Worm (Caenorhabditis elegans) whole organism, young adult: ENCODE measurements around the gene C25E10.8.
A peak's percentile ranks its signal among the peaks of the same experiment; 100 is the strongest.

Experiments used
- B0336.3 ChIP-seq: fragments of 200-800 bp; sonication (Bioruptor generic); IDR thresholded peaks from 2 replicates; pipeline ENCODE4 v1.3.6; 2022; ENCODE audit warnings: missing genetic modification characterization, missing compliant biosample characterization
- C06A6.2 ChIP-seq: fragments of 200-800 bp; sonication (Bioruptor generic); conservative IDR thresholded peaks from 2 replicates; pipeline ENCODE4 v1.3.6; 2022; ENCODE audit warnings: missing genetic modification characterization, missing compliant biosample characterization
- C17E4.6 ChIP-seq: fragments of 200-800 bp; sonication (Bioruptor generic); IDR thresholded peaks from 2 replicates; pipeline ENCODE4 v1.3.6; 2022; ENCODE audit warnings: missing genetic modification reagents, missing genetic modification characterization, missing compliant biosample characterization
- F22D6.2 ChIP-seq: sonication (generic microtip); optimal IDR thresholded peaks from 2 replicates; lab custom pipeline; 2016; ENCODE audit warnings: mild to moderate bottlenecking, missing genetic modification characterization, missing compliant biosample characterization
- F33H1.4 ChIP-seq: fragments of 200-800 bp; sonication (Bioruptor generic); IDR thresholded peaks from 2 replicates; pipeline ENCODE4 v1.3.6; 2022; ENCODE audit warnings: missing genetic modification reagents, missing genetic modification characterization, missing compliant biosample characterization
- F57A8.1 ChIP-seq: fragments of 200-800 bp; sonication (Bioruptor generic); optimal IDR thresholded peaks from 2 replicates; lab custom pipeline; 2018; ENCODE audit warnings: mild to moderate bottlenecking, missing genetic modification characterization, moderate library complexity, missing compliant biosample characterization
- T07F8.4 ChIP-seq: sonication (generic microtip); optimal IDR thresholded peaks from 2 replicates; lab custom pipeline; 2016; ENCODE audit warnings: mild to moderate bottlenecking, missing genetic modification characterization, moderate library complexity, missing compliant biosample characterization
- ZK185.1 ChIP-seq: sonication (generic microtip); optimal IDR thresholded peaks from 2 replicates; lab custom pipeline; 2016; ENCODE audit warnings: mild to moderate bottlenecking, missing genetic modification characterization, missing compliant biosample characterization; ENCODE audit not compliant: poor library complexity, severe bottlenecking
- ama-1 ChIP-seq, 3 experiments: fragments of 150-350 bp in 1 of 3; sonication (generic microtip) in 2 of 3; optimal IDR thresholded peaks; 2 replicates each; lab custom pipeline; 2014 to 2018; ENCODE audit warnings: missing biosample characterization in 2 of 3, missing genetic modification characterization in 2 of 3, missing genetic modification reagents in 2 of 3
- atf-7 ChIP-seq: sonication (generic microtip); optimal IDR thresholded peaks from 2 replicates; lab custom pipeline; 2017; ENCODE audit warnings: mild to moderate bottlenecking, missing genetic modification characterization, missing compliant biosample characterization
- attf-3 ChIP-seq: fragments of 200-800 bp; sonication (Bioruptor generic); conservative IDR thresholded peaks from 2 replicates; pipeline ENCODE4 v1.3.6; 2022; ENCODE audit warnings: missing genetic modification reagents, missing genetic modification characterization, missing compliant biosample characterization
- attf-5 ChIP-seq: fragments of 200-800 bp; sonication (Bioruptor generic); optimal IDR thresholded peaks from 2 replicates; lab custom pipeline; 2018; ENCODE audit warnings: mild to moderate bottlenecking, missing genetic modification characterization, missing compliant biosample characterization
- attf-6 ChIP-seq: fragments of 200-800 bp; sonication (Bioruptor generic); IDR thresholded peaks from 2 replicates; pipeline ENCODE4 v1.3.6; 2022; ENCODE audit warnings: missing genetic modification reagents, missing genetic modification characterization, missing compliant biosample characterization
- cebp-1 ChIP-seq, 2 experiments: fragments of 200-800 bp in 1 of 2; sonication (Bioruptor generic) in 1 of 2; sonication (generic microtip) in 1 of 2; IDR thresholded peaks in 1 of 2; optimal IDR thresholded peaks in 1 of 2; 2 replicates each; pipeline versions ENCODE4 v1.3.6 to Lab custom; 2017 to 2022; ENCODE audit warnings: missing compliant biosample characterization in 2 of 2, missing genetic modification characterization in 2 of 2, mild to moderate bottlenecking in 1 of 2, missing genetic modification reagents in 1 of 2, moderate library complexity in 1 of 2
- ceh-58 ChIP-seq: fragments of 200-800 bp; sonication (Bioruptor generic); IDR thresholded peaks from 2 replicates; pipeline ENCODE4 v1.3.6; 2022; ENCODE audit warnings: missing genetic modification characterization, missing compliant biosample characterization
- dpl-1 ChIP-seq: fragments of 150-350 bp; optimal IDR thresholded peaks from 2 replicates; lab custom pipeline; 2014; ENCODE audit warnings: missing biosample characterization, missing genetic modification reagents, missing genetic modification characterization
- efl-1 ChIP-seq: fragments of 150-350 bp; optimal IDR thresholded peaks from 2 replicates; lab custom pipeline; 2014; ENCODE audit warnings: missing biosample characterization, missing genetic modification reagents, missing genetic modification characterization
- egrh-3 ChIP-seq: fragments of 200-800 bp; sonication (Bioruptor generic); IDR thresholded peaks from 2 replicates; pipeline ENCODE4 v1.3.6; 2022; ENCODE audit warnings: missing genetic modification reagents, missing genetic modification characterization, missing compliant biosample characterization
- hlh-12 ChIP-seq: sonication (generic microtip); optimal IDR thresholded peaks from 2 replicates; lab custom pipeline; 2016; ENCODE audit warnings: missing genetic modification characterization, missing compliant biosample characterization
- let-607 ChIP-seq, 2 experiments: fragments of 200-800 bp in 1 of 2; sonication (Bioruptor generic) in 1 of 2; sonication (generic microtip) in 1 of 2; optimal IDR thresholded peaks; 2 replicates each; lab custom pipeline; 2016 to 2018; ENCODE audit warnings: mild to moderate bottlenecking in 2 of 2, missing compliant biosample characterization in 2 of 2, missing genetic modification characterization in 2 of 2, moderate library complexity in 2 of 2, missing genotype in 1 of 2
- lsl-1 ChIP-seq: fragments of 200-800 bp; sonication (Bioruptor generic); optimal IDR thresholded peaks from 2 replicates; lab custom pipeline; 2018; ENCODE audit warnings: mild to moderate bottlenecking, missing genetic modification characterization, moderate library complexity, missing compliant biosample characterization
- mxl-1 ChIP-seq: sonication (generic microtip); optimal IDR thresholded peaks from 2 replicates; lab custom pipeline; 2016; ENCODE audit warnings: missing genetic modification characterization, missing compliant biosample characterization
- nfya-1 ChIP-seq: sonication (generic microtip); optimal IDR thresholded peaks from 2 replicates; lab custom pipeline; 2017; ENCODE audit warnings: antibody characterized with exemption, missing compliant biosample characterization, missing genetic modification characterization, borderline replicate concordance; ENCODE audit not compliant: insufficient read depth
- nhr-80 ChIP-seq: sonication (generic microtip); optimal IDR thresholded peaks from 2 replicates; lab custom pipeline; 2016; ENCODE audit warnings: missing genetic modification characterization, missing compliant biosample characterization
- pha-4 ChIP-seq: fragments of 150-350 bp; sonication (generic microtip); optimal IDR thresholded peaks from 2 replicates; lab custom pipeline; 2014; ENCODE audit warnings: missing biosample characterization, missing genetic modification reagents, missing genetic modification characterization
- rcor-1 ChIP-seq: fragments of 200-800 bp; sonication (Bioruptor generic); IDR thresholded peaks from 2 replicates; pipeline ENCODE4 v1.3.6; 2022; ENCODE audit warnings: missing genetic modification reagents, missing genetic modification characterization, missing compliant biosample characterization
- rec-8 ChIP-seq, 2 experiments: sonication (generic microtip); optimal IDR thresholded peaks; 2 replicates each; lab custom pipeline; 2016; ENCODE audit warnings: mild to moderate bottlenecking in 2 of 2, missing genetic modification characterization in 2 of 2, missing genetic modification reagents in 2 of 2, missing genotype in 2 of 2, missing biosample characterization in 1 of 2, missing compliant biosample characterization in 1 of 2, moderate library complexity in 1 of 2
- sdz-38 ChIP-seq: sonication (generic microtip); optimal IDR thresholded peaks from 2 replicates; lab custom pipeline; 2016; ENCODE audit warnings: missing genotype, missing genetic modification characterization, missing compliant biosample characterization
- sea-2 ChIP-seq: fragments of 200-800 bp; sonication (Bioruptor generic); IDR thresholded peaks from 2 replicates; pipeline ENCODE4 v1.3.6; 2022; ENCODE audit warnings: missing genetic modification characterization, missing compliant biosample characterization
- snpc-1.3 ChIP-seq: sonication (generic microtip); optimal IDR thresholded peaks from 2 replicates; lab custom pipeline; 2017; ENCODE audit warnings: missing genetic modification characterization, mild to moderate bottlenecking, missing compliant biosample characterization, antibody characterized with exemption, moderate library complexity, missing genotype, missing genetic modification reagents; ENCODE audit not compliant: insufficient read depth
- snpc-4 ChIP-seq, 5 experiments: fragments of 150-350 bp in 1 of 5; sonication (generic microtip) in 4 of 5; optimal IDR thresholded peaks; 2 replicates each; lab custom pipeline; 2014 to 2018; ENCODE audit warnings: missing genetic modification characterization in 5 of 5, missing biosample characterization in 3 of 5, antibody characterized with exemption in 2 of 5, mild to moderate bottlenecking in 2 of 5, missing compliant biosample characterization in 2 of 5, missing genotype in 2 of 5, moderate library complexity in 2 of 5, missing genetic modification reagents in 1 of 5
- ztf-18 ChIP-seq: sonication (generic microtip); optimal IDR thresholded peaks from 2 replicates; lab custom pipeline; 2016; ENCODE audit warnings: missing genotype, mild to moderate bottlenecking, missing genetic modification characterization, missing compliant biosample characterization
- ztf-28 ChIP-seq: fragments of 200-800 bp; sonication (Bioruptor generic); IDR thresholded peaks from 2 replicates; pipeline ENCODE4 v1.3.6; 2022; ENCODE audit warnings: missing genetic modification reagents, missing genetic modification characterization, missing compliant biosample characterization

The C25E10.8 gene

DNA sequence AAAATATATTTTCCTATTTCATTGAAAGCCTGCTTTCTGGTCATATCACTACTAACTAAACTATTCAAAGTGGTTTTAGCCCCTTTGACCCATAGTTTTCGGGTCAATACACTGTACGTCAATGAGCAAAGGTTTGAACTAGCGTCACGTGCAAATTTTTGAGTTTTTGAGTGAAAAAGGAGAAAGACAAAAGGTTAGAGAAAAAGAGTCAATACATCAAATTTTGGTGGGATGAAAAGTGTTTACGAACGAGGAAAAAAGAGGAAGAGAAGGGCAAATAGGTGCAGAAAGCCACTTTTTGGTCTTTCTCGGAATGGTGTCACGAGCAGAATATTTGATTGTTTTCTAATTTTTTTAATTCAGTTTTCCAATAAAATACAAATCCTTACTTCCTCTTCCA is 22.0 kb upstream of the C25E10.8 start:
- TF ChIP-seq snpc-4 (GFP tag; optimal IDR thresholded peaks at IDR 0.05; lab: Kevin White, UChicago) (no peak), snpc-4 (tag; optimal IDR thresholded peaks at IDR 0.05; lab: Kevin White, UChicago) (no peak), rec-8 (tag; optimal IDR thresholded peaks at IDR 0.05; lab: Kevin White, UChicago) (no peak), C06A6.2 (GFP tag; lab: Robert Waterston, UW) (no peak), C17E4.6 (GFP tag; lab: Robert Waterston, UW) (no peak), ama-1 (optimal IDR thresholded peaks at IDR 0.05; lab: Kevin White, UChicago) (no peak), ama-1 (GFP tag; optimal IDR thresholded peaks at IDR 0.05; lab: Kevin White, UChicago) (no peak), nfya-1 (tag; lab: Kevin White, UChicago) (no peak), sdz-38 (tag; lab: Kevin White, UChicago) (no peak)

DNA sequence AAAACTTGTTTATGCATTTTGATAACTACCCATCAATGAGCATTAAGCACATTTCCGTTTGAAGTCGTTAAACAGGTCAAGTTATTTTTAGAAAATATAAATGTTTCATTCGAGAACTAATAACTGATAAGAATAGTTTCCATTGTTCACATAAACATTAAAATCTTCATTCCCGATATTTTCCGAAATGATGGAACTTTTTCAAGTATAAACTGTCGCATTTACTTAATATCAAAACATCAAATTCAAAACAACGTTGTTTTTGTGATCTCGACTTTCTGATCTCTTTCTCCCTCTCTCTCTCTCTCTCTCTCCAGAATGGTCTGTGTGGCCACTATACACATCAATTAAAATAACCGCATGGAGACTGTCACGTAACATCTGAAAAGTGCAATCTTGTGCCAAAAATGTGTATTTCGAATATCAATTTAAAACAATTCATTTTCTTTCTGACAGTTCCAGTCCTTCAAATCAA is 20.5 kb upstream of the C25E10.8 start:
- TF ChIP-seq ztf-28 (GFP tag; lab: Robert Waterston, UW) (no peak), let-607 (tag; optimal IDR thresholded peaks at IDR 0.05; lab: Kevin White, UChicago) (no peak), atf-7 (tag; lab: Kevin White, UChicago) (no peak), ceh-58 (GFP tag; lab: Robert Waterston, UW) (no peak), nhr-80 (peak; percentile 64), hlh-12 (tag; lab: Kevin White, UChicago) (no peak), attf-3 (GFP tag; lab: Robert Waterston, UW) (no peak), ztf-18 (tag; lab: Kevin White, UChicago) (no peak), F33H1.4 (GFP tag; lab: Robert Waterston, UW) (no peak), B0336.3 (GFP tag; lab: Robert Waterston, UW) (peak; percentile 37; the same call in 1 of the 2 replicates), T07F8.4 (tag; lab: Kevin White, UChicago) (no peak), pha-4 (tag; lab: Kevin White, UChicago) (peak; percentile 12), lsl-1 (GFP tag; lab: Kevin White, UChicago) (no peak), cebp-1 (GFP tag; IDR thresholded peaks at IDR 0.05; lab: Robert Waterston, UW) (0 out of 2 replicates have a peak, but pooled peaks have one; percentile 26), cebp-1 (tag; optimal IDR thresholded peaks at IDR 0.05; lab: Kevin White, UChicago) (peak; percentile 32), ZK185.1 (tag; lab: Kevin White, UChicago) (peak; percentile 11), ama-1 (optimal IDR thresholded peaks at IDR 0.05; lab: Kevin White, UChicago) (peak; percentile 69), ama-1 (GFP tag; optimal IDR thresholded peaks at IDR 0.05; lab: Kevin White, UChicago) (no peak), attf-5 (GFP tag; lab: Kevin White, UChicago) (no peak)
- TF ChIP-seq, all 124 proteins: peak for 6

DNA sequence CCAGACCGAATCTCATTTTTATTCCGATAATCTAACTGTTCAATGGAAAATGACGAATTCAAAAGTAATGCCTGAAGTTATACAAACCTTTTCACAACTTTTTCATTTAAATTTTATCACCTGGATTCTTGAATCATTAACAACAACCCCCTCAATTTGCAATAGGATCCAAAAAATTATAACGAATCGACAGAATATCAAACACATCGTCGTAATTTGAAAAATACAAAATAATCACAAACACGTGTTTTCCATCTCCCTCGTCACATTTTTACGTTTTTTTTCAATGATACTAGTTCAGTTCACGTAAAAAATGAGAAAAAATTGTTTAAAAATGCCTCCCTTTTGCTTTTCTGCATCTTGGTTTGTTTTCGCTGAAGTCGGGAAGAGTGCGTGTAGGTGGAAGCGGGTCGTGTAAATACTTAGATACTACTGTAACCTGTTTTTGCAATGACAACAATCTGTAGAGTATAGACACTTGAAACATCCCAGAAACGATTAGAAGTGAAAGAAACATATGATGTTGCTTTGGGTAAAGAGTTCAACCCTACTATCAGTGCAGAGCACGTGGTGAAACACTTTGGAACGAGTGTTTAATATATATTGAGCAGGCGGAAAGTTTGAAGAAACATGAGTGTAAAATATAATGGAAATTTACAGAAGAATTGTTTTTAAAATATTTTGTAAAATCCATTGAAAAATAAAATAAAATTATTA is 19.6 kb upstream of the C25E10.8 start, which contains the start of gene oac-50:
Gene oac-50, minus strand, starts transcription at position 219 of the 717 bp plus-strand sequence.
- TF ChIP-seq atf-7 (tag; lab: Kevin White, UChicago), result no peak
- TF ChIP-seq mxl-1, result no peak
- no peak for TF ChIP-seq efl-1 (GFP tag; lab: Kevin White, UChicago)
- no peak for TF ChIP-seq cebp-1 (GFP tag; IDR thresholded peaks at IDR 0.05; lab: Robert Waterston, UW)
- peak; percentile 18 for TF ChIP-seq cebp-1 (tag; optimal IDR thresholded peaks at IDR 0.05; lab: Kevin White, UChicago)

DNA sequence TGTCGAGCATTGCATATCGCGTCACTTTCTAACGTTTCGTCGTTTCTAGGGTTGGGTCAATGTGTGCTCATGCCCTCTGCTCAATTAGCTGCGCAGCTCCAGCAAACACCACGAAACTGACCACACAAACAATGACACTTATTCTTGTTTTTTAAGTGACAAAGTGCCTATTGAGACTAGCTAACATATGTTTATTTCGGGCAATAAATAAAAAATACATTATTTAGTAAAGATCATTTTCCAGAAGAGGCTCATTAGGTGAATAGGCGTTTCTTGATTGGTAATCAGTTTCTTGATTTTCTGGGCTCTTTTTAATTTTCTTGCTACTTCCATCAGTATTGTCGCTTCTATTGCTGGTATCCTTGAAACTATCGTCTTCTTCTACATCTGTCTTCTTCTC is 15.8 kb upstream of the C25E10.8 start, which contains the start of gene T27E4.5:
Gene T27E4.5, minus strand, starts transcription at position 101 of the 400 bp plus-strand sequence.
- TF ChIP-seq nhr-80 (no peak), snpc-1.3 (tag; lab: Kevin White, UChicago) (no peak), attf-6 (GFP tag; lab: Robert Waterston, UW) (no peak), F22D6.2 (tag; lab: Kevin White, UChicago) (no peak), attf-3 (GFP tag; lab: Robert Waterston, UW) (no peak), F57A8.1 (GFP tag; lab: Kevin White, UChicago) (no peak), let-607 (tag; optimal IDR thresholded peaks at IDR 0.05; lab: Kevin White, UChicago) (no peak), egrh-3 (GFP tag; lab: Robert Waterston, UW) (no peak), sea-2 (no peak), dpl-1 (no peak), rcor-1 (GFP tag; lab: Robert Waterston, UW) (no peak)
